Worm (Caenorhabditis elegans) whole organism, mixed stage, embryonic: ENCODE results near the gene casy-1.

Experiments
- blmp-1 ChIP-seq: fragments of 150-350 bp; optimal IDR thresholded peaks from 2 replicates; lab custom pipeline; 2014; ENCODE audit warnings: missing biosample characterization, missing genetic modification characterization
- ceh-39 ChIP-seq: fragments of 150-350 bp; optimal IDR thresholded peaks from 2 replicates; lab custom pipeline; 2014; ENCODE audit warnings: missing biosample characterization, missing genetic modification characterization
- ceh-43 ChIP-seq: fragments of 200-800 bp; sonication (Bioruptor generic); optimal IDR thresholded peaks from 2 replicates; lab custom pipeline; 2018; ENCODE audit warnings: mild to moderate bottlenecking, missing genetic modification characterization, moderate library complexity, missing compliant biosample characterization
- ces-1 ChIP-seq: fragments of 150-350 bp; optimal IDR thresholded peaks from 2 replicates; lab custom pipeline; 2014; ENCODE audit warnings: missing biosample characterization, missing genetic modification reagents, missing genetic modification characterization
- drap-1 ChIP-seq: fragments of 200-800 bp; sonication (Bioruptor generic); optimal IDR thresholded peaks from 3 replicates; lab custom pipeline; 2018; ENCODE audit warnings: mild to moderate bottlenecking, missing genetic modification characterization, missing compliant biosample characterization
- elt-1 ChIP-seq: sonication (generic microtip); optimal IDR thresholded peaks from 2 replicates; lab custom pipeline; 2017; ENCODE audit warnings: missing genetic modification characterization, mild to moderate bottlenecking, missing compliant biosample characterization, antibody characterized with exemption, moderate library complexity, borderline replicate concordance; ENCODE audit not compliant: insufficient read depth
- elt-3 ChIP-seq: fragments of 150-350 bp; optimal IDR thresholded peaks from 2 replicates; lab custom pipeline; 2014; ENCODE audit warnings: missing biosample characterization, missing genetic modification characterization
- lin-13 ChIP-seq: fragments of 150-350 bp; optimal IDR thresholded peaks from 2 replicates; lab custom pipeline; 2014; ENCODE audit warnings: missing biosample characterization, missing genetic modification characterization
- mep-1 ChIP-seq: fragments of 150-350 bp; optimal IDR thresholded peaks from 2 replicates; lab custom pipeline; 2017; ENCODE audit warnings: missing biosample characterization, missing genetic modification reagents, missing genetic modification characterization, inconsistent platforms
- nhr-76 ChIP-seq: sonication (generic microtip); optimal IDR thresholded peaks from 2 replicates; lab custom pipeline; 2017; ENCODE audit warnings: missing biosample characterization, missing genetic modification characterization
- pha-4 ChIP-seq: fragments of 150-350 bp; optimal IDR thresholded peaks from 2 replicates; lab custom pipeline; 2018; ENCODE audit warnings: missing biosample characterization, missing genetic modification reagents, missing genetic modification characterization
- ztf-11 ChIP-seq: fragments of 150-350 bp; optimal IDR thresholded peaks from 2 replicates; lab custom pipeline; 2014; ENCODE audit warnings: missing biosample characterization, missing genetic modification characterization

ce11 chrII:5933133-5933532 lies 23.4 kb downstream of the casy-1 start:
- TF ChIP-seq ceh-43 (GFP tag; lab: Kevin White, UChicago) = no peak
- no peak for TF ChIP-seq nhr-76
- no peak for TF ChIP-seq blmp-1 (tag; lab: Kevin White, UChicago)
- TF ChIP-seq ztf-11 (tag; lab: Kevin White, UChicago) = no peak
- TF ChIP-seq lin-13 (tag; lab: Kevin White, UChicago) = no peak
- TF ChIP-seq elt-3 (tag; lab: Kevin White, UChicago) = no peak
- no peak for TF ChIP-seq ces-1 (GFP tag; lab: Kevin White, UChicago)
- no peak for TF ChIP-seq elt-1 (tag; lab: Kevin White, UChicago)
- no peak for TF ChIP-seq pha-4 (tag; lab: Kevin White, UChicago)
- TF ChIP-seq drap-1 (GFP tag; lab: Kevin White, UChicago) = no peak
- TF ChIP-seq mep-1 (tag; lab: Kevin White, UChicago) = no peak
- TF ChIP-seq ceh-39 (tag; lab: Kevin White, UChicago) = no peak
